Worm (Caenorhabditis elegans) whole organism, L4/young adult: ENCODE measurements around the gene fbxb-44.

Source experiments
- dao-5 ChIP-seq: sonication (generic microtip); optimal IDR thresholded peaks from 2 replicates; lab custom pipeline; 2016; ENCODE audit warnings: missing genotype, missing genetic modification characterization, moderate library complexity, missing compliant biosample characterization
- him-1 ChIP-seq: sonication (generic microtip); optimal IDR thresholded peaks from 2 replicates; lab custom pipeline; 2016; ENCODE audit warnings: missing genotype, missing genetic modification reagents, missing genetic modification characterization, missing compliant biosample characterization

The fbxb-44 gene

DNA sequence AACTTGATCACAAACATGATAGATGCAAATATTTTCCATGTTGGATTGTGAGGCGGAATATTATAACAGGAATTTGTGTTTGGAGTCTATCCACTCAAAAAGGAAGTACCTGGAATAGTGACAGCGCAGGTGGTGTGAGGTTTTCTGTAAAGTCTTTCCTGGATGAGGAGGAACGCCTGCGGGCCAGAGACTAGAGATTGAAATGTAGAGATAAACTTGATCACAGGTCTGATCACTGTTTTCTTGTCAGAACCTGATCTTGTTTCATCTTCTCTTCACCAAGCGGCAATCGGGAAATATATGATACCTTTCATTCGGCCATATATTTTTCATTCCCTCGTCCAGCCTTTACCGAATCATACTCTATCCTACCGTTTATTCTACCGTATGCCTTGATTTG lies 47.6 kb downstream of the fbxb-44 start, which contains the start of gene T07H3.8:
TSS of gene T07H3.8 (plus strand) at position 301 of the 400 bp plus-strand sequence.
- TF ChIP-seq him-1 (tag; lab: Kevin White, UChicago) (no peak), dao-5 (tag; lab: Kevin White, UChicago) (no peak)
